Worm (Caenorhabditis elegans) whole organism, L3 larva: ENCODE results near the gene F40C5.1.

Source experiments
- R02D3.7 ChIP-seq: fragments of 150-350 bp; optimal IDR thresholded peaks from 2 replicates; lab custom pipeline; 2014; ENCODE audit warnings: missing biosample characterization, missing genetic modification characterization
- ZK546.5 ChIP-seq: sonication (generic microtip); optimal IDR thresholded peaks from 2 replicates; lab custom pipeline; 2017; ENCODE audit warnings: missing biosample characterization, missing genetic modification characterization
- ama-1 ChIP-seq: fragments of 150-350 bp; optimal IDR thresholded peaks from 2 replicates; lab custom pipeline; 2018
- daf-12 ChIP-seq: fragments of 150-350 bp; optimal IDR thresholded peaks from 2 replicates; lab custom pipeline; 2014; ENCODE audit warnings: missing biosample characterization, missing genetic modification reagents, missing genetic modification characterization
- elt-2 ChIP-seq: sonication (generic microtip); optimal IDR thresholded peaks from 2 replicates; lab custom pipeline; 2016; ENCODE audit warnings: missing genetic modification reagents, mild to moderate bottlenecking, missing genetic modification characterization, missing compliant biosample characterization
- mdl-1 ChIP-seq: fragments of 150-350 bp; optimal IDR thresholded peaks from 2 replicates; lab custom pipeline; 2014; ENCODE audit warnings: missing biosample characterization, missing genetic modification characterization
- nhr-237 ChIP-seq: fragments of 150-350 bp; optimal IDR thresholded peaks from 2 replicates; lab custom pipeline; 2014; ENCODE audit warnings: missing biosample characterization, missing genetic modification characterization
- nhr-76 ChIP-seq: fragments of 150-350 bp; sonication (generic microtip); optimal IDR thresholded peaks from 5 replicates; lab custom pipeline; 2014; ENCODE audit warnings: missing biosample characterization, missing genetic modification characterization
- pqm-1 ChIP-seq: fragments of 150-350 bp; optimal IDR thresholded peaks from 2 replicates; lab custom pipeline; 2017; ENCODE audit warnings: missing biosample characterization, missing genetic modification characterization, inconsistent platforms
- snpc-4 ChIP-seq: fragments of 150-350 bp; optimal IDR thresholded peaks from 2 replicates; lab custom pipeline; 2014; ENCODE audit warnings: missing biosample characterization, missing genetic modification characterization
- unc-39 ChIP-seq: sonication (generic microtip); optimal IDR thresholded peaks from 4 replicates; lab custom pipeline; 2017; ENCODE audit warnings: missing biosample characterization, missing genetic modification characterization
- zag-1 ChIP-seq: fragments of 150-350 bp; optimal IDR thresholded peaks from 2 replicates; lab custom pipeline; 2014; ENCODE audit warnings: missing biosample characterization, missing genetic modification characterization
- ztf-11 ChIP-seq: fragments of 150-350 bp; optimal IDR thresholded peaks from 2 replicates; lab custom pipeline; 2014; ENCODE audit warnings: missing biosample characterization, missing genetic modification characterization
- ztf-4 ChIP-seq: fragments of 150-350 bp; optimal IDR thresholded peaks from 2 replicates; lab custom pipeline; 2014; ENCODE audit warnings: missing biosample characterization, missing genetic modification characterization

DNA sequence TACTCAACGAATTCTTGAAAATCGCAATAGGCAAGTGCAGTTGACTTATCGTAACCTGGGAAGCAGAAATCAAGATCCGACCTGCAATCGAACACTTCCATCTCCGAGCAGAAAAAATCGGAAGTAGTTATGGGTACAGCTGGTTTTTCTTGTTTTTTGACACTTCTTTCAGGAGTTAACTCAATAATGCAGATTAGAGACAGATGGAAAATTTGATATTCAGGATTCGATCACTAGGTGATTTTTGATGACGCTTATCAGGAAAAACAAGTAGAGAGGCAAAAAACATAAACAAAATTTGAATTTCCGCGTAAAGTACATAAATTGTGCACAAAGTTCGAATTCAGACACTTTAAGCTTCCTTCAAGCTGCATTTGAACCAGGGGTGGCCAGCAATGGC, 23.7 kb upstream of the F40C5.1 start, which contains the start of gene srw-130:
- TF ChIP-seq elt-2 (no peak), unc-39 (tag; lab: Kevin White, UChicago) (no peak), snpc-4 (tag; lab: Kevin White, UChicago) (no peak), zag-1 (tag; lab: Kevin White, UChicago) (no peak), ztf-4 (no peak), ztf-11 (no peak), ZK546.5 (tag; lab: Kevin White, UChicago) (no peak), pqm-1 (tag; lab: Kevin White, UChicago) (no peak), mdl-1 (tag; lab: Kevin White, UChicago) (no peak), nhr-237 (tag; lab: Kevin White, UChicago) (no peak), R02D3.7 (no peak), daf-12 (tag; lab: Kevin White, UChicago) (no peak), ama-1 (no peak), nhr-76 (tag; lab: Kevin White, UChicago) (no peak)
